Fruit fly (Drosophila melanogaster): Measurements from ENCODE around the gene Cpr64Aa.
A peak's percentile ranks its signal among the peaks of the same experiment; 100 is the strongest.

dm6 chr3L:4221226-4221770 lies 12.3 kb upstream of the Cpr64Aa start:
- TF ChIP-seq rn (GFP tag; IDR thresholded peaks at IDR 0.05) (no peak), EcR (GFP tag; optimal IDR thresholded peaks at IDR 0.05) (peak; percentile 74), CG12605 (GFP tag; IDR thresholded peaks at IDR 0.05) (no peak), gl (tag; optimal IDR thresholded peaks at IDR 0.05) (no peak)
